Worm (Caenorhabditis elegans) whole organism, L1 larva: ENCODE results near the gene F58H1.7.

Experiments used
- C04F5.9 ChIP-seq: sonication (generic microtip); optimal IDR thresholded peaks from 2 replicates; lab custom pipeline; 2016; ENCODE audit warnings: missing genetic modification characterization, missing compliant biosample characterization
- C16A3.4 ChIP-seq: fragments of 150-350 bp; optimal IDR thresholded peaks from 2 replicates; lab custom pipeline; 2014; ENCODE audit warnings: missing biosample characterization, missing genetic modification characterization
- Y116A8C.19 ChIP-seq: sonication (generic microtip); optimal IDR thresholded peaks from 2 replicates; lab custom pipeline; 2016; ENCODE audit warnings: missing compliant biosample characterization, missing genetic modification characterization, borderline replicate concordance
- alr-1 ChIP-seq: fragments of 200-800 bp; sonication (Bioruptor generic); optimal IDR thresholded peaks from 2 replicates; lab custom pipeline; 2018; ENCODE audit warnings: borderline replicate concordance, mild to moderate bottlenecking, missing genetic modification characterization, missing compliant biosample characterization
- blmp-1 ChIP-seq: fragments of 150-350 bp; optimal IDR thresholded peaks from 2 replicates; lab custom pipeline; 2014; ENCODE audit warnings: missing biosample characterization, missing genetic modification characterization
- ceh-8 ChIP-seq: fragments of 200-800 bp; sonication (Bioruptor generic); optimal IDR thresholded peaks from 2 replicates; lab custom pipeline; 2018; ENCODE audit warnings: mild to moderate bottlenecking, missing genetic modification characterization, moderate library complexity, missing compliant biosample characterization
- ceh-88 ChIP-seq: fragments of 200-800 bp; sonication (Bioruptor generic); IDR thresholded peaks from 2 replicates; pipeline ENCODE4 v1.3.6; 2022; ENCODE audit warnings: missing genetic modification characterization, missing compliant biosample characterization
- efl-1 ChIP-seq, 4 experiments: fragments of 150-350 bp; optimal IDR thresholded peaks in 3 of 4; peaks in 1 of 4; 1 replicate in 1 of 4; 2 replicates in 3 of 4; lab custom pipeline; 2014; ENCODE audit warnings: missing biosample characterization in 2 of 4, missing genetic modification characterization in 2 of 4, missing genetic modification reagents in 2 of 4
- elt-2 ChIP-seq: sonication (generic microtip); optimal IDR thresholded peaks from 2 replicates; lab custom pipeline; 2016; ENCODE audit warnings: missing genetic modification characterization, mild to moderate bottlenecking, inconsistent platforms, missing compliant biosample characterization, missing genetic modification reagents
- elt-3 ChIP-seq, 6 experiments: fragments of 150-350 bp in 1 of 6; sonication (generic microtip); optimal IDR thresholded peaks; 2 replicates each; lab custom pipeline; 2017 to 2018; ENCODE audit warnings: missing biosample characterization in 6 of 6, missing genetic modification characterization in 6 of 6, inconsistent platforms in 1 of 6
- ets-5 ChIP-seq: fragments of 200-800 bp; sonication (Bioruptor generic); IDR thresholded peaks from 2 replicates; pipeline ENCODE4 v1.3.6; 2022; ENCODE audit warnings: missing genetic modification characterization, missing compliant biosample characterization
- fkh-10 ChIP-seq: sonication (generic microtip); optimal IDR thresholded peaks from 2 replicates; lab custom pipeline; 2017; ENCODE audit warnings: missing biosample characterization, missing genetic modification reagents, missing genetic modification characterization
- fkh-8 ChIP-seq: sonication (generic microtip); optimal IDR thresholded peaks from 2 replicates; lab custom pipeline; 2016; ENCODE audit warnings: mild to moderate bottlenecking, missing genetic modification characterization, missing compliant biosample characterization
- fos-1 ChIP-seq: fragments of 150-350 bp; optimal IDR thresholded peaks from 2 replicates; lab custom pipeline; 2014; ENCODE audit warnings: missing biosample characterization, missing genetic modification characterization
- hlh-17 ChIP-seq: fragments of 200-800 bp; sonication (Bioruptor generic); optimal IDR thresholded peaks from 2 replicates; lab custom pipeline; 2018; ENCODE audit warnings: missing genetic modification characterization, mild to moderate bottlenecking, missing compliant biosample characterization, moderate library complexity, borderline replicate concordance
- isw-1 ChIP-seq: fragments of 200-800 bp; sonication (Bioruptor generic); IDR thresholded peaks from 2 replicates; pipeline ENCODE4 v1.3.6; 2022; ENCODE audit warnings: missing genetic modification characterization, missing compliant biosample characterization
- lin-14 ChIP-seq: fragments of 200-800 bp; sonication (Bioruptor generic); optimal IDR thresholded peaks from 2 replicates; lab custom pipeline; 2018; ENCODE audit warnings: mild to moderate bottlenecking, missing genetic modification characterization, moderate library complexity, missing compliant biosample characterization
- lin-15B ChIP-seq: fragments of 150-350 bp; sonication (generic microtip); optimal IDR thresholded peaks from 3 replicates; lab custom pipeline; 2014; ENCODE audit warnings: missing biosample characterization, missing genetic modification characterization
- lin-35 ChIP-seq, 2 experiments: fragments of 150-350 bp; optimal IDR thresholded peaks; 2 replicates each; lab custom pipeline; 2014; ENCODE audit warnings: missing biosample characterization in 2 of 2, missing genetic modification characterization in 2 of 2, missing genetic modification reagents in 2 of 2
- lsy-2 ChIP-seq, 2 experiments: fragments of 150-350 bp; optimal IDR thresholded peaks; 2 replicates each; lab custom pipeline; 2014; ENCODE audit warnings: missing biosample characterization in 2 of 2, missing genetic modification characterization in 2 of 2
- mab-9 ChIP-seq: fragments of 200-800 bp; sonication (Bioruptor generic); IDR thresholded peaks from 2 replicates; pipeline ENCODE4 v1.3.6; 2022; ENCODE audit warnings: missing genetic modification reagents, missing genetic modification characterization, missing compliant biosample characterization
- mef-2 ChIP-seq: fragments of 150-350 bp; optimal IDR thresholded peaks from 2 replicates; lab custom pipeline; 2014; ENCODE audit warnings: missing biosample characterization, missing genetic modification characterization
- mep-1 ChIP-seq: fragments of 150-350 bp; optimal IDR thresholded peaks from 2 replicates; lab custom pipeline; 2014; ENCODE audit warnings: missing biosample characterization, missing genetic modification characterization
- nhr-20 ChIP-seq: sonication (generic microtip); optimal IDR thresholded peaks from 2 replicates; lab custom pipeline; 2016; ENCODE audit warnings: mild to moderate bottlenecking, missing genetic modification characterization, missing compliant biosample characterization
- nhr-71 ChIP-seq: sonication (generic microtip); optimal IDR thresholded peaks from 2 replicates; lab custom pipeline; 2016; ENCODE audit warnings: mild to moderate bottlenecking, missing genetic modification characterization, moderate library complexity, missing compliant biosample characterization
- nhr-85 ChIP-seq: sonication (generic microtip); peaks from one replicate; lab custom pipeline; 2016; ENCODE audit warnings: missing genetic modification characterization, inconsistent platforms, missing compliant biosample characterization
- rnt-1 ChIP-seq: sonication (generic microtip); optimal IDR thresholded peaks from 2 replicates; lab custom pipeline; 2016; ENCODE audit warnings: mild to moderate bottlenecking, missing genetic modification characterization, moderate library complexity, missing compliant biosample characterization
- skn-1 ChIP-seq: fragments of 150-350 bp; optimal IDR thresholded peaks from 2 replicates; lab custom pipeline; 2014; ENCODE audit warnings: missing biosample characterization, missing genetic modification characterization
- snu-23 ChIP-seq: sonication (generic microtip); optimal IDR thresholded peaks from 2 replicates; lab custom pipeline; 2016; ENCODE audit warnings: missing genetic modification characterization, missing compliant biosample characterization
- sox-4 ChIP-seq: sonication (generic microtip); optimal IDR thresholded peaks from 2 replicates; lab custom pipeline; 2016; ENCODE audit warnings: missing genetic modification characterization, missing compliant biosample characterization
- tbx-2 ChIP-seq: sonication (generic microtip); optimal IDR thresholded peaks from 2 replicates; lab custom pipeline; 2016; ENCODE audit warnings: missing genetic modification characterization, missing compliant biosample characterization
- tlp-1 ChIP-seq: fragments of 150-350 bp; optimal IDR thresholded peaks from 2 replicates; lab custom pipeline; 2014; ENCODE audit warnings: missing biosample characterization, missing genetic modification characterization
- unc-30 ChIP-seq: sonication (generic microtip); optimal IDR thresholded peaks from 2 replicates; lab custom pipeline; 2017; ENCODE audit warnings: missing biosample characterization, missing genetic modification characterization
- xbp-1 ChIP-seq: sonication (generic microtip); optimal IDR thresholded peaks from 2 replicates; lab custom pipeline; 2016; ENCODE audit warnings: missing genetic modification characterization, missing compliant biosample characterization
- ztf-11 ChIP-seq, 2 experiments: sonication (generic microtip); optimal IDR thresholded peaks; 2 replicates each; lab custom pipeline; 2016 to 2017; ENCODE audit warnings: missing genetic modification characterization in 2 of 2, missing biosample characterization in 1 of 2, missing compliant biosample characterization in 1 of 2

Gene F58H1.7

DNA sequence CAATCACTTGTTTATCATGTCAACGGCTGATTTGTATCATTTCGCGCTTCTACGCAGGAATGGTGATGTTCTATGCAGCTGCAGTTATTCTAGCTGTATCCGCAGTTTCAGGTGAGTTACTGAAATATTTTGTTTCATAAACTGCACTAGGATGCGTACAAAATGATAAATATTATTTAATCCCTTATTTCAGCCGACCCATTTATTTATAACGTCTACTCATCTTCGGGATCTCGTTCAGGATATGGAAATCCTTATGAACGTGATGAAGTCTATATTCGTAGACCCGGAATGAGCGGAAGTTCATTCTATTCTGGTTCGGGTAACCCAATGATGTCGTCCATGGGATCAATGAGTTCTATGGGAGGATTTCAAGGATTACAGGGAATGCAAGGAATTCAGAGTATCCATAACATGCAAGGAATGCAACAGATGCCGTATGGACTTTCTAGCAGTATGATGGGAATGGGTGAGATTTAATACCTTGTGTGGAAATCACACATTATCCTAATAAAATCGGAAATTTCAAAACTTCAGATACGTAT, 35.5 kb downstream of the F58H1.7 start, which contains the start of gene F58H1.2:
TSS of gene F58H1.2 (plus strand) at position 51 of the 545 bp plus-strand sequence.
- TF ChIP-seq hlh-17 (GFP tag; lab: Kevin White, UChicago) = no peak
- no peak for TF ChIP-seq unc-30 (tag; lab: Kevin White, UChicago)
- no peak for TF ChIP-seq fkh-10 (GFP tag; lab: Kevin White, UChicago)
- TF ChIP-seq nhr-20 (tag; lab: Kevin White, UChicago) = no peak
- no peak for TF ChIP-seq lin-14
- TF ChIP-seq Y116A8C.19 = no peak
- TF ChIP-seq tlp-1 (tag; lab: Kevin White, UChicago) = no peak
- no peak for TF ChIP-seq ztf-11 (tag; optimal IDR thresholded peaks at IDR 0.05; lab: Kevin White, UChicago)
- no peak for TF ChIP-seq fkh-8
- no peak for TF ChIP-seq lin-15B (tag; lab: Kevin White, UChicago)

DNA sequence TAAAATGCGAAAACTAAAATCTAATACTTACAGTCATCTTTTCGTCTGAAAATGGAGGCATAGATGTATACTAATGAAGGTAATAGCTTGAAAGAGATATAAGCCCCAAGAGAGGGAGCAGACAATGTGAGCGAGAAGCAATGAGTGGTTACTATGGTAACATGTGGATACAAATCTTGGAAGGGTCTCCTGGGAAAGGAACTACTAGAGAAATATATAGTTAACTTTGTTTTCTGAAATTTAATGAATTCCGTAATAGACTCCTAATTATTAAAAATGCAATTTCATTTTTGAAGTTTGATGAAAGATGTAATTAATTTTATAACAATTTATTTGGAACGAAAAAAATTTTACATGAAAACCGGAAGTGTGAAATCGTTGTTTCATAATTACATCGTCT, 37.3 kb downstream of the F58H1.7 start, which contains the start of gene osm-6:
TSS of gene osm-6 (minus strand) at position 101 of the 400 bp plus-strand sequence.
- TF ChIP-seq nhr-71 (tag; lab: Kevin White, UChicago) (peak; percentile 2), fkh-8 (peak; percentile 46), mab-9 (GFP tag; lab: Robert Waterston, UW) (no peak)

DNA sequence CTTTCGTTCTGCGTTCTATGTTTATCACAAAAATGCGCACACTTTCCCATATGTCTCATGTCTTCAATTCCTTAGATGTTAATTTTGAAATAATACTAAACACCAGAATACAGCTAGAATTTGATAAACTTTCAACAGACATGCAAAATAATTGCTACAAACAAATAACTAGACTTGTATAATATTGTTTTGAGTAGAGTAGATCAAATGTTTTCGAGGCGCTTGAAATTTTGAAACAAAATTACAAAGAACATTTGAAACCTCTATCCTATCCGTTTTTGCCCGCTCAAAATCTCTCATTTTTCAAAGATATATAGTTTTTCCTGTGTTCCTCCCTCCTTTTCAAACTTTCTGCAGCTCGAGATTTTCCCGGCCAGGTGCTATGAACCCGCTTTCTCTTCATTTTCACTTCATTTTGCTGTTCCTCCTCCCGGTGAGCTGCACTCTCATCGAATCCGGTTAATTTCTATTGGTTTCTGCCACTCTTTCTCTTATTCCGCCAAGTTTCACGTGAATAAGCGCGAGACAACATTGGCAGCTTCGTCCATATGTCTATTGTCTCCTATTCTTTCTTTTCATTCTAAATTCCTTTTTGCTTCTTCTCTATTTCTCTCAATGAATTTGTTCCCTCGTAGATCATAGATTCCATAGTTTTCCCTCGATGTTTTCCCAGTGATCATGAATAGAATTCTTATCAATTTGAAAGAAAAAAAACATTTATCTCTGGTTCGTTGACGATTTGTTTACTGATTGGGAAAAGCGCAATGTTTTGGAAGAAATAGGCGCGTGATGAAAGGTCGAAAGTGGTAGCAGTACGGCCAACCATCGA, 42.7 kb downstream of the F58H1.7 start:
- TF ChIP-seq fos-1 (tag; lab: Kevin White, UChicago) = no peak
- peak; percentile 28 for TF ChIP-seq nhr-20 (tag; lab: Kevin White, UChicago)
- TF ChIP-seq mef-2 (tag; lab: Kevin White, UChicago) = no peak
- TF ChIP-seq lin-14 = peak; percentile 67
- peak in 1 of 2 experiments; percentile 40 for TF ChIP-seq lin-35 (GFP tag; optimal IDR thresholded peaks at IDR 0.05; lab: Kevin White, UChicago)
- no peak for TF ChIP-seq isw-1 (GFP tag; lab: Robert Waterston, UW)
- peak; percentile 7 for TF ChIP-seq tbx-2 (tag; lab: Kevin White, UChicago)
- no peak for TF ChIP-seq ceh-8 (GFP tag; lab: Kevin White, UChicago)
- TF ChIP-seq alr-1 (tag; lab: Kevin White, UChicago) = no peak
- TF ChIP-seq snu-23 (GFP tag; lab: Kevin White, UChicago) = peak; percentile 28
- no peak for TF ChIP-seq C04F5.9 (tag; lab: Kevin White, UChicago)
- TF ChIP-seq skn-1 (tag; lab: Kevin White, UChicago) = peak; percentile 17
- peak; percentile 31 for TF ChIP-seq rnt-1 (tag; lab: Kevin White, UChicago)
- no peak for TF ChIP-seq ets-5 (GFP tag; lab: Robert Waterston, UW)
- peak; percentile 43 for TF ChIP-seq nhr-71 (tag; lab: Kevin White, UChicago)
- TF ChIP-seq mep-1 (tag; lab: Kevin White, UChicago) = peak; percentile 51
- peak in 1 of 6 experiments; percentile 71 for TF ChIP-seq elt-3 (tag; optimal IDR thresholded peaks at IDR 0.05; lab: Kevin White, UChicago)
- no peak for TF ChIP-seq C16A3.4 (tag; lab: Kevin White, UChicago)
- no peak for TF ChIP-seq xbp-1 (tag; lab: Kevin White, UChicago)
- peak; percentile 34 for TF ChIP-seq nhr-85 (tag; lab: Kevin White, UChicago)
- peak; percentile 8 to 60 for TF ChIP-seq lsy-2 (tag; optimal IDR thresholded peaks at IDR 0.05; lab: Kevin White, UChicago)
- TF ChIP-seq elt-2 = peak; percentile 42
- no peak for TF ChIP-seq sox-4 (tag; lab: Kevin White, UChicago)
- TF ChIP-seq efl-1 (optimal IDR thresholded peaks at IDR 0.05; lab: Kevin White, UChicago) = no peak
- TF ChIP-seq efl-1 (GFP tag; optimal IDR thresholded peaks at IDR 0.05 in 1 of 2; lab: Kevin White, UChicago) = peak; percentile 10 to 20
- TF ChIP-seq ceh-88 (GFP tag; lab: Robert Waterston, UW) = no peak
- peak; percentile 56 for TF ChIP-seq blmp-1 (tag; lab: Kevin White, UChicago)
